Fruit fly (Drosophila melanogaster) whole organism, embryonic: ENCODE data around the gene Phb1.

ENCODE experiments used
- Atf-2 ChIP-seq: fragments of 200-800 bp; sonication (Bioruptor generic); optimal IDR thresholded peaks from 2 replicates; lab custom pipeline; 2016; ENCODE audit warnings: missing biosample characterization, missing genetic modification characterization
- Awh ChIP-seq: fragments of 200-800 bp; sonication (Bioruptor generic); IDR thresholded peaks from 2 replicates; pipeline ENCODE4, ENCODE4 v1.3.6; 2022; ENCODE audit warnings: missing biosample characterization, missing genetic modification characterization
- CG10366 ChIP-seq: fragments of 200-800 bp; sonication (Bioruptor generic); IDR thresholded peaks from 2 replicates; pipeline ENCODE4 v1.3.6; 2022; ENCODE audit warnings: missing biosample characterization, missing genetic modification characterization
- CG12104 ChIP-seq: fragments of 200-800 bp; sonication (Bioruptor generic); optimal IDR thresholded peaks from 3 replicates; lab custom pipeline; 2016; ENCODE audit warnings: missing biosample characterization, missing genetic modification characterization
- CG12236 ChIP-seq: fragments of 200-800 bp; sonication (Bioruptor generic); optimal IDR thresholded peaks from 2 replicates; lab custom pipeline; 2016; ENCODE audit warnings: missing biosample characterization, missing genetic modification characterization
- CG13624 ChIP-seq: fragments of 200-800 bp; sonication (Bioruptor generic); optimal IDR thresholded peaks from 2 replicates; lab custom pipeline; 2016; ENCODE audit warnings: missing biosample characterization, missing genetic modification characterization
- CG17802 ChIP-seq: fragments of 200-800 bp; sonication (Bioruptor generic); optimal IDR thresholded peaks from 2 replicates; lab custom pipeline; 2018; ENCODE audit warnings: missing biosample characterization, mild to moderate bottlenecking, missing genetic modification characterization, moderate library complexity
- CG3995 ChIP-seq: fragments of 200-800 bp; sonication (Bioruptor generic); optimal IDR thresholded peaks from 3 replicates; lab custom pipeline; 2016; ENCODE audit warnings: missing biosample characterization, missing genetic modification characterization
- CG4820 ChIP-seq: fragments of 200-800 bp; sonication (Bioruptor generic); optimal IDR thresholded peaks from 3 replicates; lab custom pipeline; 2016; ENCODE audit warnings: missing biosample characterization, missing genetic modification characterization
- CG6254 ChIP-seq: fragments of 200-800 bp; sonication (Bioruptor generic); optimal IDR thresholded peaks from 3 replicates; lab custom pipeline; 2017; ENCODE audit warnings: mild to moderate bottlenecking, missing biosample characterization, missing genetic modification reagents, missing genetic modification characterization
- CG6813 ChIP-seq: fragments of 200-800 bp; sonication (Bioruptor generic); optimal IDR thresholded peaks from 2 replicates; lab custom pipeline; 2017; ENCODE audit warnings: missing biosample characterization, missing genetic modification characterization, mild to moderate bottlenecking, moderate library complexity, missing genetic modification reagents
- CG7987 ChIP-seq: fragments of 200-800 bp; sonication (Bioruptor generic); optimal IDR thresholded peaks from 2 replicates; lab custom pipeline; 2018; ENCODE audit warnings: missing biosample characterization, mild to moderate bottlenecking, missing genetic modification characterization, moderate library complexity
- CG9609 ChIP-seq: fragments of 200-800 bp; sonication (Bioruptor generic); optimal IDR thresholded peaks from 3 replicates; lab custom pipeline; 2016; ENCODE audit warnings: missing biosample characterization, missing genetic modification characterization
- CG9817 ChIP-seq: fragments of 200-800 bp; sonication (Bioruptor generic); optimal IDR thresholded peaks from 2 replicates; lab custom pipeline; 2018; ENCODE audit warnings: missing biosample characterization, mild to moderate bottlenecking, missing genetic modification characterization, moderate library complexity
- CG9932 ChIP-seq: fragments of 200-800 bp; sonication (Bioruptor generic); IDR thresholded peaks from 2 replicates; pipeline ENCODE4 v1.3.6; 2022; ENCODE audit warnings: missing biosample characterization, missing genetic modification characterization
- CoRest ChIP-seq: fragments of 200-800 bp; sonication (Bioruptor generic); optimal IDR thresholded peaks from 3 replicates; lab custom pipeline; 2018; ENCODE audit warnings: missing biosample characterization, mild to moderate bottlenecking, missing genetic modification characterization, moderate library complexity
- D ChIP-seq, 2 experiments: fragments of 200-800 bp in 1 of 2; fragments of >200 bp in 1 of 2; sonication (Bioruptor generic) in 1 of 2; optimal IDR thresholded peaks; 2 replicates in 1 of 2; 3 replicates in 1 of 2; lab custom pipeline; 2017; ENCODE audit warnings: mild to moderate bottlenecking in 1 of 2, missing biosample characterization in 1 of 2, missing genetic modification characterization in 1 of 2, missing genetic modification reagents in 1 of 2
- Dbx ChIP-seq: fragments of 200-800 bp; sonication (Bioruptor generic); IDR thresholded peaks from 3 replicates; pipeline ENCODE4 v1.3.6; 2022; ENCODE audit warnings: missing biosample characterization, missing genetic modification characterization
- Dek ChIP-seq: fragments of 200-800 bp; sonication (Bioruptor generic); optimal IDR thresholded peaks from 3 replicates; lab custom pipeline; 2019; ENCODE audit warnings: missing biosample characterization, mild to moderate bottlenecking, missing genetic modification characterization, moderate library complexity
- Fer1 ChIP-seq: fragments of 200-800 bp; sonication (Bioruptor generic); optimal IDR thresholded peaks from 2 replicates; lab custom pipeline; 2017; ENCODE audit warnings: missing biosample characterization, mild to moderate bottlenecking, missing genetic modification characterization
- Hmx ChIP-seq: fragments of 200-800 bp; sonication (Bioruptor generic); optimal IDR thresholded peaks from 2 replicates; lab custom pipeline; 2016; ENCODE audit warnings: missing biosample characterization, missing genetic modification characterization
- MBD-R2 ChIP-seq: fragments of 200-800 bp; sonication (Bioruptor generic); IDR thresholded peaks from 2 replicates; pipeline ENCODE4 v1.3.6; 2022; ENCODE audit warnings: missing biosample characterization, missing genetic modification characterization
- MESR4 ChIP-seq: fragments of 200-800 bp; sonication (Bioruptor generic); optimal IDR thresholded peaks from 2 replicates; lab custom pipeline; 2018; ENCODE audit warnings: missing biosample characterization, mild to moderate bottlenecking, missing genetic modification characterization, moderate library complexity
- Mes4 ChIP-seq: fragments of 200-800 bp; sonication (Bioruptor generic); optimal IDR thresholded peaks from 2 replicates; lab custom pipeline; 2016; ENCODE audit warnings: missing biosample characterization, missing genetic modification characterization
- Myb ChIP-seq: fragments of 200-800 bp; sonication (Bioruptor generic); optimal IDR thresholded peaks from 2 replicates; lab custom pipeline; 2016; ENCODE audit warnings: missing biosample characterization, missing genetic modification characterization
- NK7.1 ChIP-seq: fragments of 200-800 bp; sonication (Bioruptor generic); optimal IDR thresholded peaks from 3 replicates; lab custom pipeline; 2016; ENCODE audit warnings: missing biosample characterization, missing genetic modification characterization
- Optix ChIP-seq: fragments of 200-800 bp; sonication (Bioruptor generic); IDR thresholded peaks from 3 replicates; pipeline ENCODE4 v1.3.6; 2022; ENCODE audit warnings: missing biosample characterization, missing genetic modification characterization
- Ravus ChIP-seq: fragments of 200-800 bp; sonication (Bioruptor generic); IDR thresholded peaks from 2 replicates; pipeline ENCODE4 v1.3.6; 2022; ENCODE audit warnings: missing biosample characterization, missing genetic modification characterization
- Usf ChIP-seq: fragments of 200-800 bp; sonication (Bioruptor generic); optimal IDR thresholded peaks from 2 replicates; lab custom pipeline; 2017; ENCODE audit warnings: missing genotype, missing biosample characterization, missing genetic modification characterization
- bcd ChIP-seq: fragments of 200-800 bp; sonication (Bioruptor generic); optimal IDR thresholded peaks from 2 replicates; lab custom pipeline; 2017; ENCODE audit warnings: missing biosample characterization, mild to moderate bottlenecking, missing genetic modification characterization
- bsh ChIP-seq, 2 experiments: fragments of 200-800 bp; sonication (Bioruptor generic); optimal IDR thresholded peaks; 2 replicates each; lab custom pipeline; 2017 to 2018; ENCODE audit warnings: mild to moderate bottlenecking in 2 of 2, missing biosample characterization in 2 of 2, missing genetic modification characterization in 2 of 2, moderate library complexity in 1 of 2
- cato ChIP-seq: fragments of 200-800 bp; sonication (Bioruptor generic); optimal IDR thresholded peaks from 2 replicates; lab custom pipeline; 2016; ENCODE audit warnings: missing biosample characterization, missing genetic modification characterization, borderline replicate concordance
- chm ChIP-seq: fragments of 200-800 bp; sonication (Bioruptor generic); IDR thresholded peaks from 2 replicates; pipeline ENCODE4 v1.3.6; 2022; ENCODE audit warnings: missing biosample characterization, missing genetic modification characterization
- dm ChIP-seq: fragments of 200-800 bp; sonication (Bioruptor generic); optimal IDR thresholded peaks from 3 replicates; lab custom pipeline; 2016; ENCODE audit warnings: missing biosample characterization, missing genetic modification characterization
- dmrt11E ChIP-seq: fragments of 200-800 bp; sonication (Bioruptor generic); optimal IDR thresholded peaks from 3 replicates; lab custom pipeline; 2018; ENCODE audit warnings: missing biosample characterization, mild to moderate bottlenecking, missing genetic modification characterization, moderate library complexity
- gce ChIP-seq: fragments of 200-800 bp; sonication (Bioruptor generic); IDR thresholded peaks from 3 replicates; pipeline ENCODE4 v1.3.6; 2022; ENCODE audit warnings: missing biosample characterization, missing genetic modification characterization
- gfzf ChIP-seq: fragments of 200-800 bp; sonication (Bioruptor generic); optimal IDR thresholded peaks from 2 replicates; lab custom pipeline; 2016; ENCODE audit warnings: missing biosample characterization, mild to moderate bottlenecking, missing genetic modification characterization, moderate library complexity
- hth ChIP-seq: fragments of >200 bp; optimal IDR thresholded peaks from 2 replicates; lab custom pipeline; 2017; ENCODE audit warnings: inconsistent platforms
- lab ChIP-seq: fragments of 200-800 bp; sonication (Bioruptor generic); optimal IDR thresholded peaks from 3 replicates; lab custom pipeline; 2017; ENCODE audit warnings: missing biosample characterization, missing genetic modification characterization, mild to moderate bottlenecking, moderate library complexity, missing genetic modification reagents
- peb ChIP-seq: fragments of 200-800 bp; sonication (Bioruptor generic); IDR thresholded peaks from 2 replicates; pipeline ENCODE4 v1.3.6; 2022; ENCODE audit warnings: missing biosample characterization, missing genetic modification characterization
- pfk ChIP-seq: fragments of 200-800 bp; sonication (Bioruptor generic); optimal IDR thresholded peaks from 2 replicates; lab custom pipeline; 2018; ENCODE audit warnings: missing biosample characterization, mild to moderate bottlenecking, missing genetic modification characterization, moderate library complexity
- row ChIP-seq: fragments of 200-800 bp; sonication (Bioruptor generic); IDR thresholded peaks from 3 replicates; pipeline ENCODE4 v1.3.6; 2022; ENCODE audit warnings: missing biosample characterization, missing genetic modification characterization
- shn ChIP-seq: fragments of 200-800 bp; sonication (Bioruptor generic); optimal IDR thresholded peaks from 3 replicates; lab custom pipeline; 2016; ENCODE audit warnings: missing biosample characterization, missing genetic modification characterization
- sisA ChIP-seq: fragments of 200-800 bp; sonication (Bioruptor generic); IDR thresholded peaks from 2 replicates; pipeline ENCODE4 v1.3.6; 2022; ENCODE audit warnings: missing biosample characterization, missing genetic modification characterization
- sna ChIP-seq: fragments of 200-800 bp; sonication (Bioruptor generic); IDR thresholded peaks from 2 replicates; pipeline ENCODE4 v1.3.6; 2022; ENCODE audit warnings: missing biosample characterization, missing genetic modification characterization; ENCODE audit not compliant: partially characterized antibody
- stc ChIP-seq: fragments of 200-800 bp; sonication (Bioruptor generic); IDR thresholded peaks from 2 replicates; pipeline ENCODE4 v1.3.6; 2022; ENCODE audit warnings: missing biosample characterization, missing genetic modification characterization
- sug ChIP-seq: fragments of 200-800 bp; optimal IDR thresholded peaks from 2 replicates; lab custom pipeline; 2019; ENCODE audit warnings: missing biosample characterization, mild to moderate bottlenecking, missing genetic modification characterization, moderate library complexity
- unc-4 ChIP-seq: fragments of 200-800 bp; sonication (Bioruptor generic); IDR thresholded peaks from 2 replicates; pipeline ENCODE4 v1.3.6; 2022; ENCODE audit warnings: missing biosample characterization, missing genetic modification characterization; ENCODE audit not compliant: partially characterized antibody
- unpg ChIP-seq: fragments of 200-800 bp; sonication (Bioruptor generic); optimal IDR thresholded peaks from 3 replicates; lab custom pipeline; 2018; ENCODE audit warnings: missing biosample characterization, mild to moderate bottlenecking, missing genetic modification characterization, moderate library complexity

Phb1 gene

DNA sequence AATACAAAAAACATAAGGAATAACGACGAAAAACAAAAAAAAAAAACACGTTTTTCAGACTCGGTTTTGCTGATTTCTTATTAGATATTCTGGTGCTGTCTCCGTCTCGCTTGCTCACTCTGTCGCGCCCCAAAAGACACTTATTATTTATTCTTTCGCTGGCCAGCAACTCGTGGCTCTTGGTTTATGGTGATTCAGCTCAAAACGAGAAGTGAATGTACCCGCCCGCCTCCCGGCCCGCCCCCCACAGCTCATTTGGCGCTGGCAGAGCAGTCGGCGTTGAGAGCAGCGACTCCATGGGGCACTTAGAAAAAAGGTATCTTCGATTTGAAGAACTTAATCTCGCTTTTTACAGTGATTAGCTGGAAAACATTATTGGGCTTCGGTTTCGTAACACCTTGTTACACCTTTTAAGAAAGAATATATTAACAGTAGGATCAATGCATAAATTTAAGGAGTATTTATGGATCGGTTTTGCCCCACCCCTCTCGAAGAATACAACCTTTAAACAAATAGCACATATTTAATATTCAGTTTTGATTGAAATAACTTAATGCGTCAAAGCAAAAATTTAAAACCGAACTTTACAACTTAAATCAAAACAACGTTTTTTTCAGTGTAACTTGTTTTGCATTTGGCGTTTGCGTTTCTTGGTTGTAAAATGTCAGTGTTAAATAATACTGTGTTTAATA is 17.9 kb upstream of the Phb1 start (continued):
- peak; percentile 55 for TF ChIP-seq NK7.1 (GFP tag; lab: Kevin White, UChicago)
- no peak for TF ChIP-seq Optix (GFP tag; lab: Robert Waterston, UW)
- TF ChIP-seq CG13624 (GFP tag; lab: Kevin White, UChicago), result peak; percentile 74
- peak; percentile 73 for TF ChIP-seq Usf
- TF ChIP-seq CG9817, result peak; percentile 62
- peak; percentile 35 for TF ChIP-seq CG17802 (tag; lab: Kevin White, UChicago)
- peak; percentile 75 for TF ChIP-seq Fer1 (GFP tag; lab: Kevin White, UChicago)
- peak; percentile 70 for TF ChIP-seq Atf-2 (GFP tag; lab: Kevin White, UChicago)
- TF ChIP-seq stc (GFP tag; lab: Robert Waterston, UW), result no peak
- no peak for TF ChIP-seq gfzf (GFP tag; lab: Kevin White, UChicago)
- peak; percentile 87 for TF ChIP-seq CoRest (tag; lab: Kevin White, UChicago)
- peak; percentile 21; the same call in 1 of the 2 replicates for TF ChIP-seq sisA (GFP tag; lab: Robert Waterston, UW)
- TF ChIP-seq unpg (GFP tag; lab: Kevin White, UChicago), result peak; percentile 71
- peak; percentile 85 to 87 for TF ChIP-seq bsh (GFP tag; optimal IDR thresholded peaks at IDR 0.05; lab: Kevin White, UChicago)
- no peak for TF ChIP-seq gce (GFP tag; lab: Robert Waterston, UW)
- TF ChIP-seq unc-4 (GFP tag; lab: Robert Waterston, UW), result no peak
- peak; percentile 45 for TF ChIP-seq CG7987 (GFP tag; lab: Kevin White, UChicago)
- TF ChIP-seq MBD-R2, result peak; percentile 21; the same call in 1 of the 2 replicates
- TF ChIP-seq Awh (GFP tag; lab: Robert Waterston, UW), result no peak
- TF ChIP-seq MESR4 (GFP tag; lab: Kevin White, UChicago), result no peak
- TF ChIP-seq bcd (GFP tag; lab: Kevin White, UChicago), result peak; percentile 79
- peak; percentile 67 for TF ChIP-seq CG4820
- TF ChIP-seq CG6254 (GFP tag; lab: Kevin White, UChicago), result peak; percentile 65
- no peak for TF ChIP-seq peb
- TF ChIP-seq sug (tag; lab: Kevin White, UChicago), result peak; percentile 67
- peak; percentile 46; the same call in 1 of the 2 replicates for TF ChIP-seq CG9932
- peak; percentile 47 for TF ChIP-seq cato (GFP tag; lab: Kevin White, UChicago)
- peak; percentile 61 for TF ChIP-seq Dek (tag; lab: Kevin White, UChicago)
- TF ChIP-seq hth, result no peak
- TF ChIP-seq row (GFP tag; lab: Robert Waterston, UW), result peak; percentile 57; the same call in 2 of the 3 replicates
- peak; percentile 27 for TF ChIP-seq CG3995 (GFP tag; lab: Kevin White, UChicago)
- peak; percentile 51; the same call in 1 of the 3 replicates for TF ChIP-seq Dbx (GFP tag; lab: Robert Waterston, UW)
- no peak for TF ChIP-seq sna (GFP tag; lab: Robert Waterston, UW)
- TF ChIP-seq dmrt11E (tag; lab: Kevin White, UChicago), result peak; percentile 79
- peak; percentile 27; the same call in 1 of the 2 replicates for TF ChIP-seq CG10366 (GFP tag; lab: Robert Waterston, UW)
- peak; percentile 81 for TF ChIP-seq lab (GFP tag; lab: Kevin White, UChicago)
- no peak for TF ChIP-seq D (optimal IDR thresholded peaks at IDR 0.05; lab: Kevin White, UChicago)
- peak; percentile 64 for TF ChIP-seq D (GFP tag; optimal IDR thresholded peaks at IDR 0.05; lab: Kevin White, UChicago)
- peak; percentile 77 for TF ChIP-seq CG12104 (GFP tag; lab: Kevin White, UChicago)
- TF ChIP-seq pfk, result no peak
- TF ChIP-seq CG6813 (GFP tag; lab: Kevin White, UChicago), result no peak
- no peak for TF ChIP-seq Ravus (GFP tag; lab: Robert Waterston, UW)
- peak; percentile 19 for TF ChIP-seq Myb
- peak; percentile 57 for TF ChIP-seq CG12236 (GFP tag; lab: Kevin White, UChicago)
- no peak for TF ChIP-seq chm (GFP tag; lab: Robert Waterston, UW)
- TF ChIP-seq shn, result peak; percentile 29
- TF ChIP-seq dm, result peak; percentile 34
- TF ChIP-seq CG9609 (GFP tag; lab: Kevin White, UChicago), result peak; percentile 50
- peak; percentile 41 for TF ChIP-seq Hmx (GFP tag; lab: Kevin White, UChicago)
- no peak for TF ChIP-seq Mes4 (GFP tag; lab: Kevin White, UChicago)
